Fruit fly (Drosophila melanogaster) whole organism, embryonic: ENCODE data around the gene Mipp2.

ENCODE experiments used
- Antp ChIP-seq: fragments of 200-800 bp; sonication (Bioruptor generic); optimal IDR thresholded peaks from 3 replicates; lab custom pipeline; 2016; ENCODE audit warnings: missing biosample characterization, missing genetic modification characterization
- Asciz ChIP-seq: fragments of 200-800 bp; sonication (Bioruptor generic); optimal IDR thresholded peaks from 2 replicates; lab custom pipeline; 2017; ENCODE audit warnings: missing biosample characterization, mild to moderate bottlenecking, missing genetic modification characterization, missing genetic modification reagents
- Awh ChIP-seq: fragments of 200-800 bp; sonication (Bioruptor generic); IDR thresholded peaks from 2 replicates; pipeline ENCODE4, ENCODE4 v1.3.6; 2022; ENCODE audit warnings: missing biosample characterization, missing genetic modification characterization
- Bdp1 ChIP-seq: fragments of 200-800 bp; sonication (Bioruptor generic); optimal IDR thresholded peaks from 3 replicates; lab custom pipeline; 2016; ENCODE audit warnings: missing biosample characterization, missing genetic modification characterization
- Bgb ChIP-seq: fragments of 200-800 bp; sonication (Bioruptor generic); IDR thresholded peaks from 2 replicates; pipeline ENCODE4 v1.3.6; 2022; ENCODE audit warnings: missing biosample characterization, missing genetic modification characterization; ENCODE audit not compliant: partially characterized antibody
- CG10274 ChIP-seq: fragments of 200-800 bp; sonication (Bioruptor generic); optimal IDR thresholded peaks from 3 replicates; lab custom pipeline; 2017; ENCODE audit warnings: missing biosample characterization, mild to moderate bottlenecking, missing genetic modification characterization
- CG12104 ChIP-seq: fragments of 200-800 bp; sonication (Bioruptor generic); optimal IDR thresholded peaks from 3 replicates; lab custom pipeline; 2016; ENCODE audit warnings: missing biosample characterization, missing genetic modification characterization
- CG12299 ChIP-seq: fragments of 200-800 bp; sonication (Bioruptor generic); optimal IDR thresholded peaks from 2 replicates; lab custom pipeline; 2018; ENCODE audit warnings: missing biosample characterization, mild to moderate bottlenecking, missing genetic modification characterization
- CG17568 ChIP-seq: fragments of 200-800 bp; sonication (Bioruptor generic); optimal IDR thresholded peaks from 2 replicates; lab custom pipeline; 2018; ENCODE audit warnings: missing biosample characterization, mild to moderate bottlenecking, missing genetic modification characterization, moderate library complexity
- CG31441 ChIP-seq: fragments of 200-800 bp; sonication (Bioruptor generic); IDR thresholded peaks from 2 replicates; pipeline ENCODE4 v1.3.6; 2022; ENCODE audit warnings: missing biosample characterization, missing genetic modification characterization
- CG33213 ChIP-seq: fragments of 200-800 bp; sonication (Bioruptor generic); optimal IDR thresholded peaks from 3 replicates; lab custom pipeline; 2016; ENCODE audit warnings: missing biosample characterization, missing genetic modification characterization
- CG3847 ChIP-seq: fragments of 200-800 bp; sonication (Bioruptor generic); IDR thresholded peaks from 2 replicates; pipeline ENCODE4 v1.3.6; 2022; ENCODE audit warnings: missing biosample characterization, missing genetic modification characterization
- CG43689 ChIP-seq: fragments of 200-800 bp; sonication (Bioruptor generic); IDR thresholded peaks from 2 replicates; pipeline ENCODE4 v1.3.6; 2022; ENCODE audit warnings: missing biosample characterization, missing genetic modification characterization
- CG6254 ChIP-seq: fragments of 200-800 bp; sonication (Bioruptor generic); optimal IDR thresholded peaks from 3 replicates; lab custom pipeline; 2017; ENCODE audit warnings: mild to moderate bottlenecking, missing biosample characterization, missing genetic modification reagents, missing genetic modification characterization
- CG7357 ChIP-seq: fragments of 200-800 bp; sonication (Bioruptor generic); IDR thresholded peaks from 3 replicates; pipeline ENCODE4 v1.3.6; 2022; ENCODE audit warnings: missing biosample characterization, missing genetic modification characterization
- CG7372 ChIP-seq: fragments of 200-800 bp; sonication (Bioruptor generic); IDR thresholded peaks from 2 replicates; pipeline ENCODE4 v1.3.6; 2022; ENCODE audit warnings: missing biosample characterization, missing genetic modification characterization
- CG8478 ChIP-seq: fragments of >200 bp; optimal IDR thresholded peaks from 2 replicates; lab custom pipeline; 2018
- CG8924 ChIP-seq: fragments of 200-800 bp; optimal IDR thresholded peaks from 3 replicates; lab custom pipeline; 2019; ENCODE audit warnings: missing biosample characterization, mild to moderate bottlenecking, missing genetic modification characterization, moderate library complexity
- CG9727 ChIP-seq: fragments of 200-800 bp; sonication (Bioruptor generic); optimal IDR thresholded peaks from 3 replicates; lab custom pipeline; 2017; ENCODE audit warnings: missing biosample characterization, mild to moderate bottlenecking, missing genetic modification characterization
- CG9876 ChIP-seq: fragments of 200-800 bp; sonication (Bioruptor generic); optimal IDR thresholded peaks from 2 replicates; lab custom pipeline; 2016; ENCODE audit warnings: missing biosample characterization, missing genetic modification characterization
- Chrac-16 ChIP-seq: fragments of 200-800 bp; sonication (Bioruptor generic); optimal IDR thresholded peaks from 3 replicates; lab custom pipeline; 2016; ENCODE audit warnings: missing biosample characterization, missing genetic modification characterization
- Dip2 ChIP-seq: fragments of 200-800 bp; sonication (Bioruptor generic); IDR thresholded peaks from 2 replicates; pipeline ENCODE4 v1.3.6; 2022; ENCODE audit warnings: missing biosample characterization, missing genetic modification characterization
- Fer1 ChIP-seq: fragments of 200-800 bp; sonication (Bioruptor generic); optimal IDR thresholded peaks from 2 replicates; lab custom pipeline; 2017; ENCODE audit warnings: missing biosample characterization, mild to moderate bottlenecking, missing genetic modification characterization
- HLH4C ChIP-seq: fragments of 200-800 bp; sonication (Bioruptor generic); IDR thresholded peaks from 3 replicates; pipeline ENCODE4 v1.3.6; 2022; ENCODE audit warnings: missing biosample characterization, missing genetic modification characterization; ENCODE audit not compliant: partially characterized antibody
- Hr39 ChIP-seq: fragments of >200 bp; optimal IDR thresholded peaks from 2 replicates; lab custom pipeline; 2017
- MTF-1 ChIP-seq: fragments of 200-800 bp; sonication (Bioruptor generic); optimal IDR thresholded peaks from 2 replicates; lab custom pipeline; 2018; ENCODE audit warnings: missing biosample characterization, mild to moderate bottlenecking, missing genetic modification characterization, borderline replicate concordance
- Mad ChIP-seq: fragments of 200-800 bp; sonication (Bioruptor generic); optimal IDR thresholded peaks from 2 replicates; lab custom pipeline; 2016; ENCODE audit warnings: missing biosample characterization, missing genetic modification characterization
- Poxn ChIP-seq: fragments of 200-800 bp; sonication (Bioruptor generic); IDR thresholded peaks from 2 replicates; pipeline ENCODE4 v1.3.6; 2022; ENCODE audit warnings: missing biosample characterization, missing genetic modification characterization
- Scr ChIP-seq: fragments of 200-800 bp; sonication (Bioruptor generic); IDR thresholded peaks from 2 replicates; pipeline ENCODE4 v1.3.6; 2022; ENCODE audit warnings: missing biosample characterization, missing genetic modification characterization; ENCODE audit not compliant: partially characterized antibody
- amos ChIP-seq: fragments of 200-800 bp; sonication (Bioruptor generic); IDR thresholded peaks from 2 replicates; pipeline ENCODE4 v1.3.6; 2022; ENCODE audit warnings: missing biosample characterization, missing genetic modification characterization; ENCODE audit not compliant: partially characterized antibody
- cwo ChIP-seq: fragments of 200-800 bp; sonication (Bioruptor generic); optimal IDR thresholded peaks from 3 replicates; lab custom pipeline; 2017; ENCODE audit warnings: missing biosample characterization, missing genetic modification characterization, mild to moderate bottlenecking, moderate library complexity, missing genetic modification reagents
- emc ChIP-seq: fragments of 200-800 bp; sonication (Bioruptor generic); optimal IDR thresholded peaks from 2 replicates; lab custom pipeline; 2016; ENCODE audit warnings: missing biosample characterization, missing genetic modification characterization
- gce ChIP-seq: fragments of 200-800 bp; sonication (Bioruptor generic); IDR thresholded peaks from 3 replicates; pipeline ENCODE4 v1.3.6; 2022; ENCODE audit warnings: missing biosample characterization, missing genetic modification characterization
- gcm ChIP-seq: fragments of 200-800 bp; sonication (Bioruptor generic); optimal IDR thresholded peaks from 2 replicates; lab custom pipeline; 2019; ENCODE audit warnings: missing biosample characterization, mild to moderate bottlenecking, missing genetic modification characterization, moderate library complexity
- hkb ChIP-seq, 2 experiments: fragments of 200-800 bp in 1 of 2; fragments of >200 bp in 1 of 2; sonication (Bioruptor generic) in 1 of 2; IDR thresholded peaks in 1 of 2; optimal IDR thresholded peaks in 1 of 2; 2 replicates each; pipeline versions ENCODE4 v1.3.6 to Lab custom; 2017 to 2022; ENCODE audit warnings: missing biosample characterization in 1 of 2, missing genetic modification characterization in 1 of 2
- ind ChIP-seq: fragments of 200-800 bp; sonication (Bioruptor generic); optimal IDR thresholded peaks from 3 replicates; lab custom pipeline; 2016; ENCODE audit warnings: missing biosample characterization, missing genetic modification characterization
- jigr1 ChIP-seq: fragments of 200-800 bp; sonication (Bioruptor generic); IDR thresholded peaks from 3 replicates; pipeline ENCODE4 v1.3.6; 2022; ENCODE audit warnings: missing biosample characterization, missing genetic modification characterization
- ken ChIP-seq: fragments of 200-800 bp; sonication (Bioruptor generic); IDR thresholded peaks from 3 replicates; pipeline ENCODE4 v1.3.6; 2022; ENCODE audit warnings: missing biosample characterization, missing genetic modification characterization
- lmd ChIP-seq: fragments of 200-800 bp; sonication (Bioruptor generic); IDR thresholded peaks from 2 replicates; pipeline ENCODE4 v1.3.6; 2022; ENCODE audit warnings: missing biosample characterization, missing genetic modification characterization
- pan ChIP-seq, 4 experiments: fragments of >200 bp in 3 of 4; fragments of 200-800 bp in 1 of 4; sonication (Bioruptor generic) in 1 of 4; optimal IDR thresholded peaks in 3 of 4; IDR thresholded peaks in 1 of 4; 2 replicates each; pipeline versions ENCODE4 v1.3.6 to Lab custom; 2017 to 2022; ENCODE audit warnings: missing biosample characterization in 2 of 4, missing genetic modification characterization in 2 of 4, mixed read lengths in 1 of 4
- pum ChIP-seq: fragments of 200-800 bp; sonication (Bioruptor generic); optimal IDR thresholded peaks from 2 replicates; lab custom pipeline; 2016; ENCODE audit warnings: missing biosample characterization, missing genetic modification characterization
- sc ChIP-seq, 3 experiments: fragments of >200 bp in 2 of 3; fragments of 200-800 bp in 1 of 3; sonication (Bioruptor generic) in 1 of 3; optimal IDR thresholded peaks; 2 replicates in 2 of 3; 3 replicates in 1 of 3; lab custom pipeline; 2017; ENCODE audit warnings: mild to moderate bottlenecking in 1 of 3, missing biosample characterization in 1 of 3, missing genetic modification characterization in 1 of 3, missing genetic modification reagents in 1 of 3
- sens ChIP-seq: fragments of 200-800 bp; sonication (Bioruptor generic); peaks from one replicate; lab custom pipeline; 2016; ENCODE audit warnings: missing biosample characterization, missing genetic modification characterization
- tna ChIP-seq: fragments of 200-800 bp; sonication (Bioruptor generic); IDR thresholded peaks from 2 replicates; pipeline ENCODE4 v1.3.6; 2022; ENCODE audit warnings: missing biosample characterization, missing genetic modification characterization; ENCODE audit not compliant: partially characterized antibody
- tup ChIP-seq: fragments of 200-800 bp; sonication (Bioruptor generic); optimal IDR thresholded peaks from 2 replicates; lab custom pipeline; 2016; ENCODE audit warnings: missing biosample characterization, mild to moderate bottlenecking, missing genetic modification characterization, moderate library complexity
- twi ChIP-seq: fragments of 200-800 bp; optimal IDR thresholded peaks from 2 replicates; lab custom pipeline; 2019; ENCODE audit warnings: missing biosample characterization, mild to moderate bottlenecking, missing genetic modification characterization, moderate library complexity
- z ChIP-seq: fragments of 200-800 bp; sonication (Bioruptor generic); IDR thresholded peaks from 3 replicates; pipeline ENCODE4 v1.3.6; 2022; ENCODE audit warnings: missing biosample characterization, missing genetic modification characterization
- zfh2 ChIP-seq: fragments of 200-800 bp; sonication (Bioruptor generic); optimal IDR thresholded peaks from 2 replicates; lab custom pipeline; 2016; ENCODE audit warnings: missing biosample characterization, missing genetic modification characterization

Mipp2 gene

DNA sequence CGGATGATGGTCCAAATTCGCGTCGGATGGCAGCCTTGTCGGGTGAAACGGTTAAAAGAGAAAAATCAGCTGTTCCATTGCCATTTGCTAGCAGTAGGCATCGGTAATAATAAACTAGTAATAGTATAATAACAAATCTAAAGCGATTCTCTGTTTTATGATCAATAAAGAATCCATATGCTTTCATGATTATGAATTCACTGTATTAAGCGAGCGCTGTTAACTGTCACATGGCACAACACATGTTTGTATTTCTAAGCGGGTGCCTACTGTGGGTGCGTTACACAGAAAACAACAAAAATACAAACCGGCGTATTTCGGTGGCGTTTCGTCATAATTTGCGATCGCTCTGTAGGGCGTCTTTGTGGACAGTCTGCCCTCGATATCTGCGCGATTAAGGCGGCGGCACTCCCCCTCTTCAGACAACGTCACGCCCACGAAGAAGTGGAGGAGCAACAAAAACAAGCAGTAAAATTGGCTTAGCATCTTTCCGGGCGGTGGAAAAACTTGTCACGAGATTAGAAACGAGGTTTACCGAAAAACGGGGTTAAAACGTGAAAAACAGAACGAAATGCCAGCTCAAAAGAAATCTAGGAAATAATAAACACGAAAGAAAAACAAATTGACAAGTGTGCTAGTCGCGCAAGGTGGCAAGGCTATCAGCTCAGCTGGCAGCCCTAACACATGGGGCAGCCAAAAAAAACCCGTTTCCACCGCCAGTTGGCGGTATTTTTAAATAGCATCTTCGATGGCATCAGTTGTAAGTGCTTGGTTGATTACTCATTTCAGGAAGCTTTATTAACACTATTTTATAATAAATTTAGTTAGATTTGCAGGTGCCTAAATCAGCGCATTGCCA lies at the start of gene Mipp2, which contains the start of gene Nep1:
Mipp2 (minus strand) TSS at position 663 of the 859 bp plus-strand sequence.
Nep1 (plus strand) TSS at position 397 of the 859 bp plus-strand sequence.
- TF ChIP-seq tup (GFP tag; lab: Kevin White, UChicago) (no peak), CG8924 (tag; lab: Kevin White, UChicago) (peak; percentile 15), tna (GFP tag; lab: Robert Waterston, UW) (0 out of 2 replicates have a peak, but pooled peaks have one; percentile 28), CG43689 (GFP tag; lab: Robert Waterston, UW) (no peak), CG33213 (no peak), Scr (GFP tag; lab: Robert Waterston, UW) (no peak), Chrac-16 (GFP tag; lab: Kevin White, UChicago) (no peak), CG17568 (no peak), HLH4C (GFP tag; lab: Robert Waterston, UW) (no peak), Poxn (GFP tag; lab: Robert Waterston, UW) (no peak), amos (no peak), CG8478 (lab: Kevin White, UChicago) (no peak), gcm (GFP tag; lab: Kevin White, UChicago) (no peak), CG7357 (GFP tag; lab: Robert Waterston, UW) (peak; percentile 32; the same call in 2 of the 3 replicates), zfh2 (peak; percentile 20), CG10274 (GFP tag; lab: Kevin White, UChicago) (no peak), sens (GFP tag; lab: Kevin White, UChicago) (peak; percentile 48), Bgb (GFP tag; lab: Robert Waterston, UW) (no peak), hkb (optimal IDR thresholded peaks at IDR 0.05; lab: Kevin White, UChicago) (no peak), hkb (GFP tag; IDR thresholded peaks at IDR 0.05; lab: Robert Waterston, UW) (0 out of 2 replicates have a peak, but pooled peaks have one; percentile 6), CG9727 (GFP tag; lab: Kevin White, UChicago) (no peak), pan (optimal IDR thresholded peaks at IDR 0.05; lab: Kevin White, UChicago) (no peak), pan (GFP tag; optimal IDR thresholded peaks at IDR 0.05 in 1 of 2, IDR thresholded peaks at IDR 0.05 in 1 of 2) (peak in 1 of 2 experiments; percentile 67), Bdp1 (GFP tag; lab: Kevin White, UChicago) (no peak), Fer1 (GFP tag; lab: Kevin White, UChicago) (no peak), lmd (peak; percentile 69), MTF-1 (no peak), CG7372 (GFP tag; lab: Robert Waterston, UW) (0 out of 2 replicates have a peak, but pooled peaks have one; percentile 20), sc (optimal IDR thresholded peaks at IDR 0.05; lab: Kevin White, UChicago) (no peak), sc (GFP tag; optimal IDR thresholded peaks at IDR 0.05; lab: Kevin White, UChicago) (no peak), CG31441 (no peak), CG9876 (GFP tag; lab: Kevin White, UChicago) (no peak), cwo (GFP tag; lab: Kevin White, UChicago) (no peak), z (no peak), pum (GFP tag; lab: Kevin White, UChicago) (no peak), ind (peak; percentile 11), CG12104 (GFP tag; lab: Kevin White, UChicago) (no peak), CG6254 (no peak), jigr1 (GFP tag; lab: Robert Waterston, UW) (no peak), gce (GFP tag; lab: Robert Waterston, UW) (no peak), CG12299 (peak; percentile 10), Mad (GFP tag; lab: Kevin White, UChicago) (no peak), ken (GFP tag; lab: Robert Waterston, UW) (peak; percentile 58; the same call in 2 of the 3 replicates), Antp (GFP tag; lab: Kevin White, UChicago) (peak; percentile 38), twi (tag; lab: Kevin White, UChicago) (no peak), Dip2 (GFP tag; lab: Robert Waterston, UW) (no peak), Awh (GFP tag; lab: Robert Waterston, UW) (no peak), Hr39 (lab: Kevin White, UChicago) (no peak), Asciz (no peak), CG3847 (GFP tag; lab: Robert Waterston, UW) (peak; percentile 28; the same call in 1 of the 2 replicates), emc (GFP tag; lab: Kevin White, UChicago) (no peak)
